Worm (Caenorhabditis elegans): ENCODE results near the gene R11G1.7.
A peak's percentile ranks its signal among the peaks of the same experiment; 100 is the strongest.

The R11G1.7 gene

ce11 chrX:3706319-3706718 lies 50.2 kb downstream of the R11G1.7 start:
- TF ChIP-seq unc-120 (tag; optimal IDR thresholded peaks at IDR 0.05; ENCODE audit: poor library complexity, severe bottlenecking) (no peak), nhr-2 (tag; optimal IDR thresholded peaks at IDR 0.05) (no peak), elt-1 (tag; optimal IDR thresholded peaks at IDR 0.05; ENCODE audit: borderline replicate concordance, insufficient read depth) (no peak), zip-8 (tag; optimal IDR thresholded peaks at IDR 0.05) (no peak), sem-2 (GFP tag; optimal IDR thresholded peaks at IDR 0.05) (no peak), hlh-1 (tag; optimal IDR thresholded peaks at IDR 0.05) (peak; percentile 32)

Data from whole organism, mixed stage, embryonic.